Fruit fly (Drosophila melanogaster): ENCODE measurements around the gene CG12071.

CG12071 gene

dm6 chr3R:30912402-30912801 is 31.6 kb upstream of the CG12071 start, which contains the start of gene Ptx1 (continued):
- TF ChIP-seq CG11456 (GFP tag; IDR thresholded peaks at IDR 0.05): no peak
- no peak for TF ChIP-seq pum (GFP tag; optimal IDR thresholded peaks at IDR 0.05)
- TF ChIP-seq TFAM (GFP tag; optimal IDR thresholded peaks at IDR 0.05): no peak
- TF ChIP-seq ap (GFP tag; IDR thresholded peaks at IDR 0.05): no peak
- TF ChIP-seq CG15696 (tag; optimal IDR thresholded peaks at IDR 0.05): no peak
- TF ChIP-seq gem (tag; optimal IDR thresholded peaks at IDR 0.05): no peak
- TF ChIP-seq Camta (GFP tag; optimal IDR thresholded peaks at IDR 0.05): no peak
- no peak for TF ChIP-seq CG12744 (GFP tag; optimal IDR thresholded peaks at IDR 0.05)
- TF ChIP-seq Doc3 (GFP tag; IDR thresholded peaks at IDR 0.05; ENCODE audit: partially characterized antibody): peak; percentile 32; the same call in 1 of the 3 replicates
- TF ChIP-seq CG7745 (tag; optimal IDR thresholded peaks at IDR 0.05): no peak
- no peak for TF ChIP-seq CG33557 (GFP tag; optimal IDR thresholded peaks at IDR 0.05)
- no peak for TF ChIP-seq btn (GFP tag; optimal IDR thresholded peaks at IDR 0.05)
- peak; percentile 53; the same call in 1 of the 3 replicates for TF ChIP-seq HLH4C (GFP tag; IDR thresholded peaks at IDR 0.05; ENCODE audit: partially characterized antibody)
- TF ChIP-seq CG8944 (GFP tag; optimal IDR thresholded peaks at IDR 0.05): no peak
- no peak for TF ChIP-seq cas (GFP tag; IDR thresholded peaks at IDR 0.05)
- no peak for TF ChIP-seq Gsc (GFP tag; IDR thresholded peaks at IDR 0.05)
- TF ChIP-seq tin (GFP tag; optimal IDR thresholded peaks at IDR 0.05): peak; percentile 2
- TF ChIP-seq CG11398 (GFP tag; optimal IDR thresholded peaks at IDR 0.05): no peak
- no peak for TF ChIP-seq Asciz (GFP tag; optimal IDR thresholded peaks at IDR 0.05)
- TF ChIP-seq CG4730 (GFP tag; IDR thresholded peaks at IDR 0.05): no peak
- TF ChIP-seq CG17829 (tag; optimal IDR thresholded peaks at IDR 0.05): peak; percentile 40
- TF ChIP-seq B-H2 (GFP tag; optimal IDR thresholded peaks at IDR 0.05): no peak
- TF ChIP-seq CG9727 (GFP tag; optimal IDR thresholded peaks at IDR 0.05): no peak
- TF ChIP-seq CG14441 (GFP tag; IDR thresholded peaks at IDR 0.05): peak; percentile 35; the same call in 1 of the 2 replicates
- no peak for TF ChIP-seq ttk (GFP tag; IDR thresholded peaks at IDR 0.05)
- TF ChIP-seq vnd (GFP tag; IDR thresholded peaks at IDR 0.05; ENCODE audit: partially characterized antibody): peak; percentile 68
- TF ChIP-seq br (optimal IDR thresholded peaks at IDR 0.05): no peak
- TF ChIP-seq prd (optimal IDR thresholded peaks at IDR 0.05): no peak
- peak; percentile 36; the same call in 1 of the 3 replicates for TF ChIP-seq prd (GFP tag; IDR thresholded peaks at IDR 0.05)
- no peak for TF ChIP-seq pb (GFP tag; optimal IDR thresholded peaks at IDR 0.05)
- peak; percentile 43; the same call in 1 of the 3 replicates for TF ChIP-seq CG34422 (GFP tag; IDR thresholded peaks at IDR 0.05)
- TF ChIP-seq pnt (GFP tag; optimal IDR thresholded peaks at IDR 0.05): no peak
- TF ChIP-seq cato (GFP tag; optimal IDR thresholded peaks at IDR 0.05; ENCODE audit: borderline replicate concordance): no peak
- TF ChIP-seq CG6272 (GFP tag; IDR thresholded peaks at IDR 0.05): no peak; the same call in 1 of the 2 replicates
- TF ChIP-seq CG1603 (tag; optimal IDR thresholded peaks at IDR 0.05): no peak
- no peak for TF ChIP-seq CG5953 (GFP tag; IDR thresholded peaks at IDR 0.05)
- no peak for TF ChIP-seq CG10147 (GFP tag; optimal IDR thresholded peaks at IDR 0.05)
- TF ChIP-seq MTF-1 (GFP tag; optimal IDR thresholded peaks at IDR 0.05; ENCODE audit: borderline replicate concordance): no peak
- TF ChIP-seq ssp (GFP tag; IDR thresholded peaks at IDR 0.05): no peak
- TF ChIP-seq CG15514 (GFP tag; optimal IDR thresholded peaks at IDR 0.05): no peak
- no peak for TF ChIP-seq disco-r (GFP tag; optimal IDR thresholded peaks at IDR 0.05)
- no peak for TF ChIP-seq dm (GFP tag; optimal IDR thresholded peaks at IDR 0.05)
- TF ChIP-seq fu2 (GFP tag; optimal IDR thresholded peaks at IDR 0.05): no peak
- no peak for TF ChIP-seq CG3847 (GFP tag; IDR thresholded peaks at IDR 0.05)
- no peak for TF ChIP-seq CG16779 (GFP tag; IDR thresholded peaks at IDR 0.05)
- TF ChIP-seq sens-2 (GFP tag; IDR thresholded peaks at IDR 0.05): no peak
- TF ChIP-seq CG9817 (tag; optimal IDR thresholded peaks at IDR 0.05): no peak
- TF ChIP-seq sc (optimal IDR thresholded peaks at IDR 0.05): no peak
- no peak for TF ChIP-seq sc (GFP tag; optimal IDR thresholded peaks at IDR 0.05)
- TF ChIP-seq bigmax (GFP tag; optimal IDR thresholded peaks at IDR 0.05): no peak
- peak; percentile 60; the same call in 2 of the 3 replicates for TF ChIP-seq zfh1 (GFP tag; IDR thresholded peaks at IDR 0.05)
- TF ChIP-seq CG3065 (GFP tag; optimal IDR thresholded peaks at IDR 0.05): no peak
- no peak for TF ChIP-seq CTCF (GFP tag; optimal IDR thresholded peaks at IDR 0.05)
